Worm (Caenorhabditis elegans): ENCODE results near the gene nmr-2.

nmr-2 gene

DNA sequence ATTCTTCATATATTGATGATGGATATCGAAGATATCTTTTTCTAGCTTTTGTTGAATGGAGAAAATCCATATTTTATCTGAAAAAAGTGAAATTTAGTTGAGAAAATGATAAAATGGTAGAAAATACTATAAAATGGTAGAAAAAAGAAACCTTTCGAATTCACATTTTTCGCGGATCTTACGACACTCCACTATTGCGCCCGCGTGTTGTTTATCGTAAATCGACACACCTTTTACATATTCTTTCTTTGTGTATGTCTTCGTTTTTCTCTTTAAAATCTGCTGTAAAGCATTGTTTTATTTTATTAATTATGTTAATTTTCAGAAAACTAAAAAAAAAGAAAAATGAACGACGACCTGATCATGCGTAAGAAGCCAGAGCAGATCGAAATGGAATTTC, 20.6 kb downstream of the nmr-2 start, which contains the start of the genes cdt-2 and T01C3.2:
cdt-2 (minus strand) TSS at position 284 of the 400 bp plus-strand sequence.
T01C3.2 (plus strand) TSS at position 326 of the 400 bp plus-strand sequence.
- TF ChIP-seq unc-62 (GFP tag; optimal IDR thresholded peaks at IDR 0.05): no peak

DNA sequence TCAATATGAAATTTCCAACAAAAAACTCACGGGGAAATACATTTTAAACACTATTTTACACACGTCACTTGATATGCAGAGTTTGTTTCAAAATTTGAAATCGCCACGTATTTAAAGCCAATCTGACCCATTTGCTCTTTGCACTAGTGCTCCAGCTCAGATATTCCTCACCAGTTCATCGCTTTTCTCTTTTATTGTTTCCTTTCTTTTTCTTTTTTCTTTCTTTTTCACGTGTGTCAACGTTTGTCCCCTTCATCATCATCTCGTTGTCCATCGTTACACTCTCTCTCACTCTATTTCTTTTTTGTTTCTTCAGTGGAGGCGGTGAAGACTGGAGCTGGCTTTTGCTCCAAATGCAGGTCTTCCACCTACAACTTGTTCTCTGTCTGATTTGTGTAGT, 26.9 kb downstream of the nmr-2 start, which contains the start of gene F02D8.4:
F02D8.4 (plus strand) TSS at position 301 of the 400 bp plus-strand sequence.
- TF ChIP-seq unc-62 (GFP tag; optimal IDR thresholded peaks at IDR 0.05): no peak

ce11 chrV:14979937-14980336, 31.5 kb downstream of the nmr-2 start, which contains the start of gene xbx-1:
Gene xbx-1 (plus strand): TSS chrV:14980237.
- no peak for TF ChIP-seq unc-62 (GFP tag; optimal IDR thresholded peaks at IDR 0.05)

ce11 chrV:14978205-14978751, 33.2 kb downstream of the nmr-2 start, which contains the start of the genes grd-12 and F02D8.1:
Gene grd-12 (plus strand): TSS chrV:14978505.
Gene F02D8.1 (minus strand): TSS chrV:14978701.
- no peak for TF ChIP-seq unc-62 (GFP tag; optimal IDR thresholded peaks at IDR 0.05)

DNA sequence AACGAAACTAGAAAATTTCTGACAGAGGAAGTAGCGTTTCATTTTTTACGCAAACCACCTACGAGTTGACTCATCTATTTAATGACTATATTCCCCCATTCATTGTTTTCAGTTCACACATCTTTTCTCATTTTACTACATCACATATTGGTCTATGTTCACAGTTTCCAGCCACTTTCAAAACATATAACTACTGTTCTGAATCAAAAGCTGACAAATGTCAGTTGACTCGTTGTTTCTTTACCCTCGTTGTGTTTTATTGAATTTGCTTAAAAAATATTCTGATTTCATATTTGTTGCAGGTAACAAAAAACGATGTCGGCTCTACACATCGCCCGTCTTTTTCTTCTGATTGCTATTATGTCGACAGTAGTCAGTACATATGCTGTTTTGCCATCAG, 40.3 kb downstream of the nmr-2 start, which contains the start of gene nlp-59:
nlp-59 (plus strand) TSS at position 301 of the 400 bp plus-strand sequence.
- no peak for TF ChIP-seq unc-62 (GFP tag; optimal IDR thresholded peaks at IDR 0.05)
